Fruit fly (Drosophila melanogaster) whole organism, embryonic: ENCODE results near the gene corolla.
A peak's percentile ranks its signal among the peaks of the same experiment; 100 is the strongest.

Experiments
- Atf3 ChIP-seq: fragments of 200-800 bp; sonication (Bioruptor generic); optimal IDR thresholded peaks from 3 replicates; lab custom pipeline; 2016; ENCODE audit warnings: missing biosample characterization, missing genetic modification characterization
- CG11247 ChIP-seq: fragments of 200-800 bp; sonication (Bioruptor generic); IDR thresholded peaks from 2 replicates; pipeline ENCODE4 v1.3.6; 2022; ENCODE audit warnings: missing biosample characterization, missing genetic modification characterization
- CG11504 ChIP-seq: fragments of 200-800 bp; sonication (Bioruptor generic); optimal IDR thresholded peaks from 3 replicates; lab custom pipeline; 2019; ENCODE audit warnings: missing biosample characterization, mild to moderate bottlenecking, missing genetic modification characterization, moderate library complexity
- CG12299 ChIP-seq: fragments of 200-800 bp; sonication (Bioruptor generic); optimal IDR thresholded peaks from 2 replicates; lab custom pipeline; 2018; ENCODE audit warnings: missing biosample characterization, mild to moderate bottlenecking, missing genetic modification characterization
- CG12391 ChIP-seq: fragments of 200-800 bp; sonication (Bioruptor generic); optimal IDR thresholded peaks from 3 replicates; lab custom pipeline; 2018; ENCODE audit warnings: missing biosample characterization, mild to moderate bottlenecking, missing genetic modification characterization, moderate library complexity
- CG12744 ChIP-seq: fragments of 200-800 bp; sonication (Bioruptor generic); optimal IDR thresholded peaks from 2 replicates; lab custom pipeline; 2016; ENCODE audit warnings: missing biosample characterization, missing genetic modification characterization
- CG12769 ChIP-seq: fragments of 200-800 bp; sonication (Bioruptor generic); optimal IDR thresholded peaks from 2 replicates; lab custom pipeline; 2019; ENCODE audit warnings: missing biosample characterization, mild to moderate bottlenecking, missing genetic modification characterization, moderate library complexity
- CG14860 ChIP-seq: fragments of 200-800 bp; sonication (Bioruptor generic); IDR thresholded peaks from 3 replicates; pipeline ENCODE4 v1.3.6; 2022; ENCODE audit warnings: missing biosample characterization, missing genetic modification characterization; ENCODE audit not compliant: partially characterized antibody
- CG15011 ChIP-seq: fragments of 200-800 bp; sonication (Bioruptor generic); optimal IDR thresholded peaks from 3 replicates; lab custom pipeline; 2018; ENCODE audit warnings: missing biosample characterization, mild to moderate bottlenecking, missing genetic modification characterization
- CG16815 ChIP-seq: fragments of 200-800 bp; sonication (Bioruptor generic); optimal IDR thresholded peaks from 3 replicates; lab custom pipeline; 2017; ENCODE audit warnings: missing biosample characterization, mild to moderate bottlenecking, missing genetic modification characterization
- CG17361 ChIP-seq: fragments of 200-800 bp; sonication (Bioruptor generic); IDR thresholded peaks from 3 replicates; pipeline ENCODE4 v1.3.6; 2022; ENCODE audit warnings: missing biosample characterization, missing genetic modification characterization
- CG17829 ChIP-seq: fragments of 200-800 bp; optimal IDR thresholded peaks from 2 replicates; lab custom pipeline; 2019; ENCODE audit warnings: missing biosample characterization, mild to moderate bottlenecking, missing genetic modification characterization, moderate library complexity
- CG18619 ChIP-seq: fragments of 200-800 bp; sonication (Bioruptor generic); optimal IDR thresholded peaks from 3 replicates; lab custom pipeline; 2017; ENCODE audit warnings: missing biosample characterization, mild to moderate bottlenecking, missing genetic modification characterization
- CG2712 ChIP-seq: fragments of 200-800 bp; optimal IDR thresholded peaks from 3 replicates; lab custom pipeline; 2019; ENCODE audit warnings: missing biosample characterization, mild to moderate bottlenecking, missing genetic modification characterization, moderate library complexity
- CG4820 ChIP-seq: fragments of 200-800 bp; sonication (Bioruptor generic); optimal IDR thresholded peaks from 3 replicates; lab custom pipeline; 2016; ENCODE audit warnings: missing biosample characterization, missing genetic modification characterization
- CG6175 ChIP-seq: fragments of 200-800 bp; sonication (Bioruptor generic); IDR thresholded peaks from 3 replicates; pipeline ENCODE4 v1.3.6; 2022; ENCODE audit warnings: missing biosample characterization, missing genetic modification characterization
- CG7357 ChIP-seq: fragments of 200-800 bp; sonication (Bioruptor generic); IDR thresholded peaks from 3 replicates; pipeline ENCODE4 v1.3.6; 2022; ENCODE audit warnings: missing biosample characterization, missing genetic modification characterization
- CG7556 ChIP-seq: fragments of 200-800 bp; sonication (Bioruptor generic); optimal IDR thresholded peaks from 2 replicates; lab custom pipeline; 2017; ENCODE audit warnings: missing biosample characterization, mild to moderate bottlenecking, missing genetic modification characterization
- CG7786 ChIP-seq: fragments of 200-800 bp; sonication (Bioruptor generic); optimal IDR thresholded peaks from 2 replicates; lab custom pipeline; 2016; ENCODE audit warnings: missing biosample characterization, missing genetic modification characterization
- CG7928 ChIP-seq: fragments of 200-800 bp; sonication (Bioruptor generic); optimal IDR thresholded peaks from 2 replicates; lab custom pipeline; 2017; ENCODE audit warnings: missing biosample characterization, mild to moderate bottlenecking, missing genetic modification characterization
- CG8089 ChIP-seq: fragments of 200-800 bp; sonication (Bioruptor generic); optimal IDR thresholded peaks from 3 replicates; lab custom pipeline; 2016; ENCODE audit warnings: missing biosample characterization, missing genetic modification characterization
- CG9817 ChIP-seq: fragments of 200-800 bp; sonication (Bioruptor generic); optimal IDR thresholded peaks from 2 replicates; lab custom pipeline; 2018; ENCODE audit warnings: missing biosample characterization, mild to moderate bottlenecking, missing genetic modification characterization, moderate library complexity
- E2f2 ChIP-seq: fragments of 200-800 bp; sonication (Bioruptor generic); IDR thresholded peaks from 2 replicates; pipeline ENCODE4 v1.3.6; 2022; ENCODE audit warnings: missing biosample characterization, missing genetic modification characterization
- H2.0 ChIP-seq: fragments of 200-800 bp; sonication (Bioruptor generic); IDR thresholded peaks from 2 replicates; pipeline ENCODE4 v1.3.6; 2022; ENCODE audit warnings: missing biosample characterization, missing genetic modification characterization
- Hsf ChIP-seq: fragments of 200-800 bp; sonication (Bioruptor generic); optimal IDR thresholded peaks from 3 replicates; lab custom pipeline; 2016; ENCODE audit warnings: missing biosample characterization, missing genetic modification characterization
- Meics ChIP-seq: fragments of 200-800 bp; sonication (Bioruptor generic); optimal IDR thresholded peaks from 2 replicates; lab custom pipeline; 2017; ENCODE audit warnings: missing biosample characterization, mild to moderate bottlenecking, missing genetic modification characterization
- Spps ChIP-seq: fragments of 200-800 bp; sonication (Bioruptor generic); optimal IDR thresholded peaks from 2 replicates; lab custom pipeline; 2018; ENCODE audit warnings: missing biosample characterization, mild to moderate bottlenecking, missing genetic modification characterization
- Ssrp ChIP-seq: fragments of 200-800 bp; sonication (Bioruptor generic); optimal IDR thresholded peaks from 2 replicates; lab custom pipeline; 2018; ENCODE audit warnings: missing biosample characterization, mild to moderate bottlenecking, missing genetic modification characterization, moderate library complexity
- Vsx1 ChIP-seq: fragments of 200-800 bp; sonication (Bioruptor generic); optimal IDR thresholded peaks from 2 replicates; lab custom pipeline; 2017; ENCODE audit warnings: missing biosample characterization, mild to moderate bottlenecking, missing genetic modification characterization, missing genetic modification reagents
- abd-A ChIP-seq: fragments of 200-800 bp; sonication (Bioruptor generic); optimal IDR thresholded peaks from 3 replicates; lab custom pipeline; 2019; ENCODE audit warnings: missing biosample characterization, mild to moderate bottlenecking, missing genetic modification characterization, moderate library complexity
- ac ChIP-seq: fragments of 200-800 bp; sonication (Bioruptor generic); optimal IDR thresholded peaks from 3 replicates; lab custom pipeline; 2017; ENCODE audit warnings: missing biosample characterization, mild to moderate bottlenecking, missing genetic modification characterization
- croc ChIP-seq: fragments of 200-800 bp; sonication (Bioruptor generic); conservative IDR thresholded peaks from 3 replicates; pipeline ENCODE4 v1.3.6; 2022; ENCODE audit warnings: missing biosample characterization, missing genetic modification characterization
- dati ChIP-seq: fragments of 200-800 bp; sonication (Bioruptor generic); IDR thresholded peaks from 2 replicates; pipeline ENCODE4 v1.3.6; 2022; ENCODE audit warnings: missing biosample characterization, missing genetic modification characterization
- dpn ChIP-seq, 2 experiments: fragments of 200-800 bp; sonication (Bioruptor generic); optimal IDR thresholded peaks; 3 replicates each; lab custom pipeline; 2016; ENCODE audit warnings: missing biosample characterization in 2 of 2, missing genetic modification characterization in 2 of 2
- dysf ChIP-seq: fragments of 200-800 bp; sonication (Bioruptor generic); IDR thresholded peaks from 3 replicates; pipeline ENCODE4 v1.3.6; 2022; ENCODE audit warnings: missing biosample characterization, missing genetic modification characterization
- en ChIP-seq: fragments of 200-800 bp; sonication (Bioruptor generic); optimal IDR thresholded peaks from 2 replicates; lab custom pipeline; 2016; ENCODE audit warnings: missing biosample characterization, missing genetic modification characterization
- fd102C ChIP-seq: fragments of 200-800 bp; sonication (Bioruptor generic); optimal IDR thresholded peaks from 2 replicates; lab custom pipeline; 2018; ENCODE audit warnings: missing biosample characterization, mild to moderate bottlenecking, missing genetic modification characterization, moderate library complexity
- fd64A ChIP-seq: fragments of 200-800 bp; sonication (Bioruptor generic); optimal IDR thresholded peaks from 3 replicates; lab custom pipeline; 2018; ENCODE audit warnings: missing biosample characterization, mild to moderate bottlenecking, missing genetic modification characterization
- gcm ChIP-seq: fragments of 200-800 bp; sonication (Bioruptor generic); optimal IDR thresholded peaks from 2 replicates; lab custom pipeline; 2019; ENCODE audit warnings: missing biosample characterization, mild to moderate bottlenecking, missing genetic modification characterization, moderate library complexity
- gcm2 ChIP-seq: fragments of 200-800 bp; sonication (Bioruptor generic); optimal IDR thresholded peaks from 2 replicates; lab custom pipeline; 2016; ENCODE audit warnings: missing biosample characterization, missing genetic modification characterization
- hth ChIP-seq: fragments of >200 bp; optimal IDR thresholded peaks from 2 replicates; lab custom pipeline; 2017; ENCODE audit warnings: inconsistent platforms
- lola ChIP-seq, 3 experiments: fragments of >200 bp in 2 of 3; fragments of 200-800 bp in 1 of 3; sonication (Bioruptor generic) in 1 of 3; optimal IDR thresholded peaks; 2 replicates each; lab custom pipeline; 2017 to 2019; ENCODE audit warnings: missing biosample characterization in 3 of 3, missing genetic modification characterization in 3 of 3, mild to moderate bottlenecking in 1 of 3, moderate library complexity in 1 of 3
- oc ChIP-seq: fragments of 200-800 bp; sonication (Bioruptor generic); optimal IDR thresholded peaks from 2 replicates; lab custom pipeline; 2018; ENCODE audit warnings: missing biosample characterization, mild to moderate bottlenecking, missing genetic modification characterization, moderate library complexity
- pita ChIP-seq: fragments of 200-800 bp; sonication (Bioruptor generic); optimal IDR thresholded peaks from 2 replicates; lab custom pipeline; 2017; ENCODE audit warnings: missing biosample characterization, mild to moderate bottlenecking, missing genetic modification characterization
- sens-2 ChIP-seq: fragments of 200-800 bp; sonication (Bioruptor generic); IDR thresholded peaks from 2 replicates; pipeline ENCODE4 v1.3.6; 2022; ENCODE audit warnings: missing biosample characterization, missing genetic modification characterization
- slbo ChIP-seq: fragments of 200-800 bp; sonication (Bioruptor generic); IDR thresholded peaks from 2 replicates; pipeline ENCODE4 v1.3.6; 2022; ENCODE audit warnings: missing biosample characterization, missing genetic modification characterization
- sna ChIP-seq: fragments of 200-800 bp; sonication (Bioruptor generic); IDR thresholded peaks from 2 replicates; pipeline ENCODE4 v1.3.6; 2022; ENCODE audit warnings: missing biosample characterization, missing genetic modification characterization; ENCODE audit not compliant: partially characterized antibody
- ttk ChIP-seq: fragments of 200-800 bp; sonication (Bioruptor generic); IDR thresholded peaks from 2 replicates; pipeline ENCODE4 v2.1.2; 2022; ENCODE audit warnings: missing biosample characterization, missing genetic modification characterization
- unpg ChIP-seq: fragments of 200-800 bp; sonication (Bioruptor generic); optimal IDR thresholded peaks from 3 replicates; lab custom pipeline; 2018; ENCODE audit warnings: missing biosample characterization, mild to moderate bottlenecking, missing genetic modification characterization, moderate library complexity
- wdn ChIP-seq: fragments of 200-800 bp; sonication (Bioruptor generic); IDR thresholded peaks from 2 replicates; pipeline ENCODE4 v1.3.6; 2022; ENCODE audit warnings: missing biosample characterization, missing genetic modification characterization

Gene corolla

DNA sequence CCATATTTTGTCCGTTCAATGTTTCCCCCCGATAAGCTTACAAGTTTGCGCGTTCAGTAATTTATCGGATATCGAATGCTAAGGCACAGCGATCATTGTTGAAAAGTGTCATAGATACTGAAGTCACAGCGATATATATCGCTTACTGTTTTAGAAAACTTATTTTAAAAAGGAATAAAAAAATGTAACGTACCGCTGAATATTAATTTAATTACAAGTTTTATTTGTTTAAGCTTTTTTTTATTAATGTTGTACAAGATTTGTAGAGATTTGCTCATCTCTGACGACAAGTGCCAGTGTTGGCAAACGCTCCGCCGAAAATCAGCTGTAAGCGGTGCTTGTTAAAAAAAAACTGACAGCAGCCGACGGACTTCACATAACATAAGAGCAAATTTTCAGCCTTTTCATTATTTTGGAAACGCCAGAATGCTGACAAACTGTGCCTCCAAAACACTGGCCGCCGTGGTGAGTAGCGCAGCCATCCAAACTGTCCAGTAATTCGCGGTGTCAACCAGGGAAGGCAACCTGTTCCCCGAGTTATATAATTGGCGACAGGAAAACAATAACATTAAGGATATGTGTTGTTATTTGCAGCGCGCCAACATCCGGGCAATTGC is at the start of gene corolla, which contains the start of gene ND-24:
TSS of gene corolla (minus strand) at position 52 of the 617 bp plus-strand sequence.
TSS of gene ND-24 (plus strand) at position 94 of the 617 bp plus-strand sequence.
- TF ChIP-seq CG18619 (GFP tag; lab: Kevin White, UChicago) (peak; percentile 68), CG15011 (no peak), fd102C (GFP tag; lab: Kevin White, UChicago) (peak; percentile 4), dati (GFP tag; lab: Robert Waterston, UW) (no peak), pita (GFP tag; lab: Kevin White, UChicago) (no peak), en (GFP tag; lab: Kevin White, UChicago) (peak; percentile 6), Meics (GFP tag; lab: Kevin White, UChicago) (no peak), wdn (GFP tag; lab: Robert Waterston, UW) (peak; percentile 57; the same call in 1 of the 2 replicates), hth (lab: Kevin White, UChicago) (no peak), CG8089 (peak; percentile 69), croc (GFP tag; lab: Robert Waterston, UW) (peak; percentile 69), CG12769 (peak; percentile 67), CG9817 (peak; percentile 73), CG2712 (tag; lab: Kevin White, UChicago) (peak; percentile 83), gcm2 (GFP tag; lab: Kevin White, UChicago) (peak; percentile 43), Atf3 (peak; percentile 72), CG11247 (GFP tag; lab: Robert Waterston, UW) (peak; percentile 87), CG12299 (tag; lab: Kevin White, UChicago) (peak; percentile 69), CG12391 (tag; lab: Kevin White, UChicago) (peak; percentile 92), lola (GFP tag; optimal IDR thresholded peaks at IDR 0.05; lab: Kevin White, UChicago) (peak in 1 of 3 experiments; percentile 75), CG12744 (GFP tag; lab: Kevin White, UChicago) (peak; percentile 77), Spps (tag; lab: Kevin White, UChicago) (peak; percentile 59), Hsf (GFP tag; lab: Kevin White, UChicago) (peak; percentile 91), fd64A (no peak), gcm (GFP tag; lab: Kevin White, UChicago) (peak; percentile 69), E2f2 (GFP tag; lab: Robert Waterston, UW) (peak; percentile 87), CG7357 (peak; percentile 61; the same call in 1 of the 3 replicates), Vsx1 (peak; percentile 42), CG7786 (GFP tag; lab: Kevin White, UChicago) (peak; percentile 77), ttk (GFP tag; lab: Robert Waterston, UW) (peak; percentile 87), CG16815 (peak; percentile 65), dpn (GFP tag; optimal IDR thresholded peaks at IDR 0.05; lab: Kevin White, UChicago) (peak; percentile 87 to 89), H2.0 (GFP tag; lab: Robert Waterston, UW) (peak; percentile 85), CG7928 (GFP tag; lab: Kevin White, UChicago) (peak; percentile 13), CG17829 (tag; lab: Kevin White, UChicago) (peak; percentile 70), CG11504 (tag; lab: Kevin White, UChicago) (no peak), CG17361 (peak; percentile 84; the same call in 2 of the 3 replicates), oc (no peak), CG6175 (GFP tag; lab: Robert Waterston, UW) (peak; percentile 40; the same call in 1 of the 3 replicates), abd-A (tag; lab: Kevin White, UChicago) (no peak), dysf (GFP tag; lab: Robert Waterston, UW) (peak; percentile 83), Ssrp (tag; lab: Kevin White, UChicago) (peak; percentile 80), CG4820 (GFP tag; lab: Kevin White, UChicago) (peak; percentile 83), sens-2 (GFP tag; lab: Robert Waterston, UW) (peak; percentile 48; the same call in 1 of the 2 replicates), ac (GFP tag; lab: Kevin White, UChicago) (no peak), CG14860 (GFP tag; lab: Robert Waterston, UW) (peak; percentile 87), slbo (peak; percentile 95), unpg (peak; percentile 82), CG7556 (GFP tag; lab: Kevin White, UChicago) (peak; percentile 72), sna (peak; percentile 88)
